Worm (Caenorhabditis elegans) whole organism, midembryonic: ENCODE results near the gene F07H5.10.

Experiments used
- cog-1 ChIP-seq: sonication (generic microtip); optimal IDR thresholded peaks from 2 replicates; lab custom pipeline; 2016; ENCODE audit warnings: missing genetic modification characterization, missing compliant biosample characterization
- med-1 ChIP-seq: sonication (generic microtip); optimal IDR thresholded peaks from 2 replicates; lab custom pipeline; 2017; ENCODE audit warnings: missing genetic modification characterization, mild to moderate bottlenecking, missing compliant biosample characterization, antibody characterized with exemption, missing genetic modification reagents; ENCODE audit not compliant: insufficient read depth
- ztf-29 ChIP-seq: fragments of 200-800 bp; sonication (Bioruptor generic); IDR thresholded peaks from 2 replicates; pipeline ENCODE4 v1.3.6; 2022; ENCODE audit warnings: missing genetic modification reagents, missing genetic modification characterization, missing compliant biosample characterization

ce11 chrII:8796391-8796790, 12.0 kb downstream of the F07H5.10 start:
- no peak for TF ChIP-seq cog-1 (tag; lab: Kevin White, UChicago)
- TF ChIP-seq med-1 (GFP tag; lab: Kevin White, UChicago) = no peak
- no peak for TF ChIP-seq ztf-29
